Worm (Caenorhabditis elegans) whole organism, L2 larva: ENCODE data around the gene C54E4.5.

Source experiments
- C34F6.9 ChIP-seq: fragments of 150-350 bp; optimal IDR thresholded peaks from 2 replicates; lab custom pipeline; 2014; ENCODE audit warnings: missing biosample characterization, missing genetic modification characterization
- F13H6.1 ChIP-seq: sonication (generic microtip); optimal IDR thresholded peaks from 2 replicates; lab custom pipeline; 2016; ENCODE audit warnings: missing genetic modification characterization, missing compliant biosample characterization
- R02D3.7 ChIP-seq: fragments of 150-350 bp; optimal IDR thresholded peaks from 2 replicates; lab custom pipeline; 2014; ENCODE audit warnings: missing biosample characterization, missing genetic modification characterization
- Y55F3AM.14 ChIP-seq: fragments of 200-800 bp; sonication (Bioruptor generic); optimal IDR thresholded peaks from 2 replicates; lab custom pipeline; 2018; ENCODE audit warnings: mild to moderate bottlenecking, missing genetic modification characterization, missing compliant biosample characterization
- ZK546.5 ChIP-seq: sonication (generic microtip); optimal IDR thresholded peaks from 2 replicates; lab custom pipeline; 2017; ENCODE audit warnings: missing biosample characterization, missing genetic modification characterization
- alr-1 ChIP-seq: fragments of 150-350 bp; optimal IDR thresholded peaks from 2 replicates; lab custom pipeline; 2014; ENCODE audit warnings: missing biosample characterization, missing genetic modification characterization
- ama-1 ChIP-seq: fragments of 150-350 bp; optimal IDR thresholded peaks from 2 replicates; lab custom pipeline; 2018; ENCODE audit warnings: inconsistent platforms
- blmp-1 ChIP-seq: sonication (generic microtip); optimal IDR thresholded peaks from 2 replicates; lab custom pipeline; 2017; ENCODE audit warnings: missing genetic modification characterization, mild to moderate bottlenecking, missing compliant biosample characterization, antibody characterized with exemption, moderate library complexity; ENCODE audit not compliant: insufficient read depth
- ceh-16 ChIP-seq: fragments of 150-350 bp; optimal IDR thresholded peaks from 2 replicates; lab custom pipeline; 2014; ENCODE audit warnings: missing biosample characterization, missing genetic modification characterization
- elt-3 ChIP-seq: sonication (generic microtip); optimal IDR thresholded peaks from 2 replicates; lab custom pipeline; 2017; ENCODE audit warnings: missing biosample characterization, missing genetic modification characterization
- lin-11 ChIP-seq: fragments of 150-350 bp; sonication (generic microtip); optimal IDR thresholded peaks from 2 replicates; lab custom pipeline; 2014; ENCODE audit warnings: missing biosample characterization, missing genetic modification characterization, inconsistent platforms, mixed read lengths
- lin-13 ChIP-seq: fragments of 150-350 bp; optimal IDR thresholded peaks from 2 replicates; lab custom pipeline; 2014; ENCODE audit warnings: missing biosample characterization, missing genetic modification reagents, missing genetic modification characterization
- lsy-2 ChIP-seq, 2 experiments: fragments of 150-350 bp in 1 of 2; sonication (generic microtip) in 1 of 2; optimal IDR thresholded peaks; 2 replicates each; lab custom pipeline; 2014 to 2017; ENCODE audit warnings: missing biosample characterization in 2 of 2, missing genetic modification characterization in 2 of 2
- mab-5 ChIP-seq: fragments of 150-350 bp; optimal IDR thresholded peaks from 2 replicates; lab custom pipeline; 2014; ENCODE audit warnings: missing biosample characterization, missing genetic modification characterization
- mdl-1 ChIP-seq, 2 experiments: fragments of 150-350 bp in 1 of 2; sonication (generic microtip) in 1 of 2; optimal IDR thresholded peaks; 2 replicates each; lab custom pipeline; 2017; ENCODE audit warnings: missing biosample characterization in 2 of 2, missing genetic modification characterization in 2 of 2
- nhr-129 ChIP-seq: fragments of 150-350 bp; optimal IDR thresholded peaks from 2 replicates; lab custom pipeline; 2014; ENCODE audit warnings: missing biosample characterization, missing genetic modification characterization
- nhr-23 ChIP-seq: fragments of 150-350 bp; optimal IDR thresholded peaks from 2 replicates; lab custom pipeline; 2014; ENCODE audit warnings: missing biosample characterization, missing genetic modification reagents, missing genetic modification characterization
- nhr-237 ChIP-seq: fragments of 150-350 bp; optimal IDR thresholded peaks from 2 replicates; lab custom pipeline; 2014; ENCODE audit warnings: missing biosample characterization, missing genetic modification characterization
- nhr-6 ChIP-seq: fragments of 150-350 bp; optimal IDR thresholded peaks from 2 replicates; lab custom pipeline; 2014; ENCODE audit warnings: missing biosample characterization, missing genetic modification characterization
- skn-1 ChIP-seq: sonication (generic microtip); optimal IDR thresholded peaks from 2 replicates; lab custom pipeline; 2017; ENCODE audit warnings: missing biosample characterization, missing genetic modification characterization
- sma-3 ChIP-seq: sonication (generic microtip); optimal IDR thresholded peaks from 2 replicates; lab custom pipeline; 2016; ENCODE audit warnings: missing genetic modification reagents, missing genetic modification characterization, missing compliant biosample characterization
- unc-62 ChIP-seq: fragments of 150-350 bp; optimal IDR thresholded peaks from 2 replicates; lab custom pipeline; 2014; ENCODE audit warnings: missing biosample characterization, missing genetic modification reagents, missing genetic modification characterization
- zag-1 ChIP-seq: fragments of 150-350 bp; optimal IDR thresholded peaks from 2 replicates; lab custom pipeline; 2014; ENCODE audit warnings: missing biosample characterization, missing genetic modification characterization
- ztf-1 ChIP-seq: fragments of 200-800 bp; sonication (Bioruptor generic); conservative IDR thresholded peaks from 2 replicates; pipeline ENCODE4 v1.3.6; 2022; ENCODE audit warnings: missing genetic modification characterization, missing compliant biosample characterization
- ztf-11 ChIP-seq: sonication (generic microtip); optimal IDR thresholded peaks from 2 replicates; lab custom pipeline; 2017; ENCODE audit warnings: missing biosample characterization, missing genetic modification characterization
- ztf-4 ChIP-seq: fragments of 150-350 bp; optimal IDR thresholded peaks from 2 replicates; lab custom pipeline; 2014; ENCODE audit warnings: missing biosample characterization, missing genetic modification characterization

Gene C54E4.5

ce11 chrIV:2111300-2111874 is 37.7 kb downstream of the C54E4.5 start, which contains the start of gene che-6:
che-6 (minus strand) TSS chrIV:2111408.
- TF ChIP-seq unc-62 (GFP tag; lab: Kevin White, UChicago) (no peak), nhr-129 (tag; lab: Kevin White, UChicago) (no peak), skn-1 (no peak), nhr-237 (tag; lab: Kevin White, UChicago) (no peak), F13H6.1 (tag; lab: Kevin White, UChicago) (no peak), ZK546.5 (tag; lab: Kevin White, UChicago) (no peak), R02D3.7 (no peak), lin-13 (GFP tag; lab: Kevin White, UChicago) (peak; percentile 6), lsy-2 (tag; optimal IDR thresholded peaks at IDR 0.05; lab: Kevin White, UChicago) (peak in 1 of 2 experiments; percentile 3)

ce11 chrIV:2106708-2107107 is 42.4 kb downstream of the C54E4.5 start:
- TF ChIP-seq ceh-16: no peak
- no peak for TF ChIP-seq ama-1 (lab: Kevin White, UChicago)
- no peak for TF ChIP-seq F13H6.1 (tag; lab: Kevin White, UChicago)
- TF ChIP-seq nhr-129 (tag; lab: Kevin White, UChicago): no peak
- no peak for TF ChIP-seq C34F6.9 (tag; lab: Kevin White, UChicago)
- no peak for TF ChIP-seq ztf-11
- TF ChIP-seq ztf-1: no peak
- no peak for TF ChIP-seq nhr-23 (tag; lab: Kevin White, UChicago)
- no peak for TF ChIP-seq lin-11 (tag; lab: Kevin White, UChicago)
- TF ChIP-seq nhr-6 (tag; lab: Kevin White, UChicago): no peak
- TF ChIP-seq, all 48 proteins: peak for 0

ce11 chrIV:2102793-2103192 is 46.3 kb downstream of the C54E4.5 start, which contains the start of gene C23H5.15:
C23H5.15 (minus strand) TSS chrIV:2102893.
- TF ChIP-seq alr-1: no peak
- no peak for TF ChIP-seq blmp-1 (tag; lab: Kevin White, UChicago)
- TF ChIP-seq ztf-4: no peak
- no peak for TF ChIP-seq Y55F3AM.14 (GFP tag; lab: Kevin White, UChicago)
- no peak for TF ChIP-seq zag-1 (tag; lab: Kevin White, UChicago)
- TF ChIP-seq mab-5 (tag; lab: Kevin White, UChicago): no peak
- TF ChIP-seq, all 48 proteins: peak for 0

- TF ChIP-seq elt-3 (tag; lab: Kevin White, UChicago): no peak
- no peak for TF ChIP-seq mdl-1 (tag; optimal IDR thresholded peaks at IDR 0.05; lab: Kevin White, UChicago)
- TF ChIP-seq sma-3 (GFP tag; lab: Kevin White, UChicago): no peak
- TF ChIP-seq R02D3.7: no peak
- TF ChIP-seq, all 48 proteins: peak for 0
These were observed 49.3 kb downstream of the C54E4.5 start, which contains the start of gene C23H5.11 for ce11 chrIV:2099771-2100170. C23H5.11 (minus strand) TSS chrIV:2099871.
